Worm (Caenorhabditis elegans) whole organism, L4 larva: ENCODE measurements around the gene mrps-10.
A peak's percentile ranks its signal among the peaks of the same experiment; 100 is the strongest.

Experiments used
- F26F4.8 ChIP-seq: fragments of 200-800 bp; sonication (Bioruptor generic); conservative IDR thresholded peaks from 2 replicates; pipeline ENCODE4 v1.3.6; 2022; ENCODE audit warnings: missing genetic modification characterization, missing compliant biosample characterization
- F44E2.7 ChIP-seq: fragments of 200-800 bp; sonication (Bioruptor generic); IDR thresholded peaks from 2 replicates; pipeline ENCODE4 v2.1.2; 2022; ENCODE audit warnings: missing genetic modification characterization, missing compliant biosample characterization
- T26A8.4 ChIP-seq: fragments of 200-800 bp; sonication (Bioruptor generic); IDR thresholded peaks from 2 replicates; pipeline ENCODE4 v1.3.6; 2022; ENCODE audit warnings: missing genetic modification characterization, missing compliant biosample characterization
- ZK546.5 ChIP-seq, 2 experiments: sonication (generic microtip); optimal IDR thresholded peaks; 2 replicates each; lab custom pipeline; 2017; ENCODE audit warnings: missing biosample characterization in 2 of 2, missing genetic modification characterization in 2 of 2
- aha-1 ChIP-seq: fragments of 150-350 bp; peaks from one replicate; lab custom pipeline; 2014; ENCODE audit warnings: missing biosample characterization, missing genetic modification characterization
- aly-2 ChIP-seq: sonication (generic microtip); optimal IDR thresholded peaks from 2 replicates; lab custom pipeline; 2018; ENCODE audit warnings: missing biosample characterization, missing genetic modification characterization
- arid-1 ChIP-seq: fragments of 200-800 bp; sonication (Bioruptor generic); conservative IDR thresholded peaks from 2 replicates; pipeline ENCODE4 v1.3.6; 2022; ENCODE audit warnings: missing genetic modification reagents, missing genetic modification characterization, missing compliant biosample characterization
- attf-4 ChIP-seq: sonication (generic microtip); optimal IDR thresholded peaks from 3 replicates; lab custom pipeline; 2017; ENCODE audit warnings: missing biosample characterization, missing genetic modification characterization
- ceh-62 ChIP-seq: sonication (generic microtip); optimal IDR thresholded peaks from 2 replicates; lab custom pipeline; 2017; ENCODE audit warnings: missing biosample characterization, missing genetic modification characterization
- ceh-82 ChIP-seq: sonication (generic microtip); optimal IDR thresholded peaks from 2 replicates; lab custom pipeline; 2017; ENCODE audit warnings: missing biosample characterization, missing genetic modification characterization
- ces-1 ChIP-seq: fragments of 150-350 bp; sonication (generic microtip); optimal IDR thresholded peaks from 4 replicates; lab custom pipeline; 2014; ENCODE audit warnings: missing biosample characterization, missing genetic modification reagents, missing genetic modification characterization
- cey-2 ChIP-seq: sonication (generic microtip); optimal IDR thresholded peaks from 3 replicates; lab custom pipeline; 2017; ENCODE audit warnings: missing genetic modification characterization, mild to moderate bottlenecking, missing compliant biosample characterization, antibody characterized with exemption, borderline replicate concordance; ENCODE audit not compliant: insufficient read depth
- ctbp-1 ChIP-seq: fragments of 200-800 bp; sonication (Bioruptor generic); IDR thresholded peaks from 2 replicates; pipeline ENCODE4 v1.3.6; 2022; ENCODE audit warnings: missing genetic modification reagents, missing genetic modification characterization, missing compliant biosample characterization
- daf-12 ChIP-seq: fragments of 150-350 bp; optimal IDR thresholded peaks from 2 replicates; lab custom pipeline; 2014; ENCODE audit warnings: missing biosample characterization, missing genetic modification reagents, missing genetic modification characterization
- daf-16 ChIP-seq, 3 experiments: sonication (generic microtip); optimal IDR thresholded peaks; 2 replicates each; lab custom pipeline; 2016 to 2017; ENCODE audit warnings: missing genetic modification characterization in 3 of 3, missing genetic modification reagents in 3 of 3, mild to moderate bottlenecking in 2 of 3, missing compliant biosample characterization in 2 of 3, missing biosample characterization in 1 of 3, moderate library complexity in 1 of 3
- duxl-1 ChIP-seq: sonication (generic microtip); optimal IDR thresholded peaks from 2 replicates; lab custom pipeline; 2016; ENCODE audit warnings: mild to moderate bottlenecking, missing genetic modification characterization, moderate library complexity, missing compliant biosample characterization; ENCODE audit not compliant: poor library complexity
- dve-1 ChIP-seq: sonication (generic microtip); optimal IDR thresholded peaks from 2 replicates; lab custom pipeline; 2017; ENCODE audit warnings: antibody characterized with exemption, mild to moderate bottlenecking, missing genetic modification characterization, missing compliant biosample characterization; ENCODE audit not compliant: insufficient read depth
- egl-27 ChIP-seq: sonication (generic microtip); optimal IDR thresholded peaks from 3 replicates; lab custom pipeline; 2017; ENCODE audit warnings: missing biosample characterization, missing genetic modification reagents, missing genetic modification characterization
- egl-43 ChIP-seq: fragments of 200-800 bp; sonication (Bioruptor generic); IDR thresholded peaks from 2 replicates; pipeline ENCODE4 v1.3.6; 2022; ENCODE audit warnings: missing genetic modification reagents, missing genetic modification characterization, missing compliant biosample characterization
- hlh-30 ChIP-seq: sonication (generic microtip); optimal IDR thresholded peaks from 2 replicates; lab custom pipeline; 2017; ENCODE audit warnings: antibody characterized with exemption, mild to moderate bottlenecking, missing genetic modification characterization, missing compliant biosample characterization; ENCODE audit not compliant: insufficient read depth
- hmg-1.1 ChIP-seq: fragments of 200-800 bp; sonication (Bioruptor generic); IDR thresholded peaks from 2 replicates; pipeline ENCODE4 v1.3.6; 2022; ENCODE audit warnings: missing genetic modification reagents, missing genetic modification characterization, missing compliant biosample characterization
- lin-15B ChIP-seq: fragments of 150-350 bp; sonication (generic microtip); optimal IDR thresholded peaks from 3 replicates; lab custom pipeline; 2014; ENCODE audit warnings: missing biosample characterization, missing genetic modification characterization
- lin-29 ChIP-seq: fragments of 200-800 bp; sonication (Bioruptor generic); IDR thresholded peaks from 2 replicates; pipeline ENCODE4 v1.3.6; 2022; ENCODE audit warnings: missing genetic modification reagents, missing genetic modification characterization, missing compliant biosample characterization
- lsy-2 ChIP-seq, 2 experiments: fragments of 150-350 bp in 1 of 2; sonication (generic microtip) in 1 of 2; optimal IDR thresholded peaks; 2 replicates each; lab custom pipeline; 2014 to 2017; ENCODE audit warnings: missing biosample characterization in 2 of 2, missing genetic modification characterization in 2 of 2
- mdt-29 ChIP-seq: fragments of 200-800 bp; sonication (Bioruptor generic); IDR thresholded peaks from 2 replicates; pipeline ENCODE4 v1.3.6; 2022; ENCODE audit warnings: missing genetic modification reagents, missing genetic modification characterization, missing compliant biosample characterization
- mes-2 ChIP-seq: sonication (generic microtip); optimal IDR thresholded peaks from 2 replicates; lab custom pipeline; 2016; ENCODE audit warnings: missing genotype, mild to moderate bottlenecking, missing genetic modification characterization, missing compliant biosample characterization; ENCODE audit not compliant: poor library complexity, severe bottlenecking
- nhr-28 ChIP-seq: fragments of 150-350 bp; optimal IDR thresholded peaks from 2 replicates; lab custom pipeline; 2014; ENCODE audit warnings: missing biosample characterization, missing genetic modification characterization
- nhr-48 ChIP-seq: sonication (generic microtip); optimal IDR thresholded peaks from 2 replicates; lab custom pipeline; 2016; ENCODE audit warnings: mild to moderate bottlenecking, missing genetic modification characterization, missing compliant biosample characterization
- nhr-6 ChIP-seq: fragments of 150-350 bp; optimal IDR thresholded peaks from 2 replicates; lab custom pipeline; 2014; ENCODE audit warnings: missing biosample characterization, missing genetic modification characterization
- php-3 ChIP-seq: fragments of 200-800 bp; sonication (Bioruptor generic); IDR thresholded peaks from 2 replicates; pipeline ENCODE4 v1.3.6; 2022; ENCODE audit warnings: missing genetic modification reagents, missing genetic modification characterization, missing compliant biosample characterization
- rbr-2 ChIP-seq: sonication (generic microtip); optimal IDR thresholded peaks from 2 replicates; lab custom pipeline; 2016; ENCODE audit warnings: missing genotype, missing genetic modification characterization, missing compliant biosample characterization
- saeg-2 ChIP-seq: fragments of 200-800 bp; sonication (Bioruptor generic); IDR thresholded peaks from 2 replicates; pipeline ENCODE4 v1.3.6; 2022; ENCODE audit warnings: missing genetic modification reagents, missing genetic modification characterization, missing compliant biosample characterization
- sdz-12 ChIP-seq: fragments of 200-800 bp; sonication (Bioruptor generic); optimal IDR thresholded peaks from 2 replicates; lab custom pipeline; 2018; ENCODE audit warnings: mild to moderate bottlenecking, missing genetic modification characterization, missing compliant biosample characterization
- set-16 ChIP-seq: fragments of 200-800 bp; sonication (Bioruptor generic); IDR thresholded peaks from 2 replicates; pipeline ENCODE4 v1.3.6; 2022; ENCODE audit warnings: missing genetic modification reagents, missing genetic modification characterization, missing compliant biosample characterization
- snpc-1.2 ChIP-seq: fragments of 200-800 bp; sonication (Bioruptor generic); IDR thresholded peaks from 2 replicates; pipeline ENCODE4 v1.3.6; 2022; ENCODE audit warnings: missing genetic modification reagents, missing genetic modification characterization, missing compliant biosample characterization
- snpc-4 ChIP-seq: fragments of 150-350 bp; optimal IDR thresholded peaks from 2 replicates; lab custom pipeline; 2014; ENCODE audit warnings: missing biosample characterization, missing genetic modification characterization
- spr-1 ChIP-seq: sonication (generic microtip); optimal IDR thresholded peaks from 2 replicates; lab custom pipeline; 2016; ENCODE audit warnings: mild to moderate bottlenecking, missing genetic modification characterization, missing compliant biosample characterization
- spr-3 ChIP-seq: fragments of 200-800 bp; sonication (Bioruptor generic); optimal IDR thresholded peaks from 2 replicates; lab custom pipeline; 2018; ENCODE audit warnings: mild to moderate bottlenecking, missing genetic modification characterization, missing compliant biosample characterization
- tra-1 ChIP-seq: fragments of 200-800 bp; sonication (Bioruptor generic); IDR thresholded peaks from 2 replicates; pipeline ENCODE4 v1.3.6; 2022; ENCODE audit warnings: missing genetic modification reagents, missing genetic modification characterization, missing compliant biosample characterization
- unc-130 ChIP-seq: sonication (generic microtip); optimal IDR thresholded peaks from 2 replicates; lab custom pipeline; 2016; ENCODE audit warnings: missing genetic modification reagents, missing genetic modification characterization, missing compliant biosample characterization
- unc-62 ChIP-seq, 3 experiments: fragments of 150-350 bp in 1 of 3; sonication (generic microtip); optimal IDR thresholded peaks in 2 of 3; peaks in 1 of 3; 1 replicate in 1 of 3; 2 replicates in 2 of 3; lab custom pipeline; 2014 to 2017; ENCODE audit warnings: missing biosample characterization in 3 of 3, missing genetic modification characterization in 3 of 3, missing genetic modification reagents in 3 of 3, missing genotype in 1 of 3
- zag-1 ChIP-seq: fragments of 150-350 bp; optimal IDR thresholded peaks from 2 replicates; lab custom pipeline; 2014; ENCODE audit warnings: missing biosample characterization, missing genetic modification characterization
- zfp-3 ChIP-seq: fragments of 200-800 bp; sonication (Bioruptor generic); conservative IDR thresholded peaks from 2 replicates; pipeline ENCODE4 v1.3.6; 2022; ENCODE audit warnings: missing genetic modification reagents, missing genetic modification characterization, missing compliant biosample characterization
- zip-2 ChIP-seq: fragments of 150-350 bp; optimal IDR thresholded peaks from 2 replicates; lab custom pipeline; 2014; ENCODE audit warnings: missing biosample characterization, missing genetic modification characterization
- ztf-11 ChIP-seq: fragments of 150-350 bp; optimal IDR thresholded peaks from 2 replicates; lab custom pipeline; 2014; ENCODE audit warnings: missing biosample characterization, missing genetic modification characterization

The mrps-10 gene

DNA sequence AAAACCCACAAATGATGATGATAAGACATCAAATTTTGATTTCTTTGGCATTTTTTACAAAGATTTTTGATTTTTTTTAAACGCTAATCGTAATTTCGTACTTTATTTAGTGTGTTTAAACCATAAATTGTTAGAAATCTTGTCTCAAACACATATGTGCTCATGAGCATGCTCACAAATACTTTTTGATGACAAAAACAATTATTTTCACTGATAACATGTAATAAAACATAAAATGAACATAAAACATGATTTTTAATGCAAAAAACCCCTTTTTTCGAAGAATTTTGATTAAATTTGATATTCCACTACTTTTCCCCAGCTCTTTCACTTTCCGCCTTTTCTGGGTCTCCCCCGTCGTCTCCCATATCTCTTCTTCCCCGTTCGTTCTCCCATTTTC lies 6.4 kb downstream of the mrps-10 start:
- no peak for TF ChIP-seq aha-1 (tag; lab: Kevin White, UChicago)
- TF ChIP-seq ZK546.5 (tag; optimal IDR thresholded peaks at IDR 0.05; lab: Kevin White, UChicago), result no peak
- TF ChIP-seq daf-16 (GFP tag; optimal IDR thresholded peaks at IDR 0.05; lab: Kevin White, UChicago), result no peak
- peak; percentile 23 for TF ChIP-seq daf-16 (tag; optimal IDR thresholded peaks at IDR 0.05; lab: Kevin White, UChicago)
- no peak for TF ChIP-seq spr-1 (tag; lab: Kevin White, UChicago)
- peak; percentile 66; the same call in 1 of the 2 replicates for TF ChIP-seq php-3 (GFP tag; lab: Robert Waterston, UW)
- no peak for TF ChIP-seq saeg-2 (GFP tag; lab: Robert Waterston, UW)

DNA sequence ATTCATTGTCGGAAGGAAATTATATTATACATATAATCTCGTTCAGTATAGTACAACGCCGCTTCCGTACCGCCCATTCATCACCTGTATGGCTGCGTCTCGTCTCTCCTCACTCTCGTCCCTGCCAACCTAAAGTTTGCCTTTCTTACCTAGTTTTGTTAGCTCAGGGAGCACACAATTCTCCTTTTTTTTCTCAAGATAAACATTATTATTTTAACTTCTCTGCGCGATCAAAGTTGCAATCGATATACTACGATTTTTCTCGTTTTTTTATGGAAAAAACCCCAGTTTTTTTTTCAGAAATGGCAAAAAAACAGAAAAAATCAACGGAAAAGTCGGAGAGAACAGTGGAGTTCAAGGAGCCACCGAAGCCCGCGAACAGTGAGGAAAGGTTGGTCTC lies 8.1 kb downstream of the mrps-10 start, which contains the start of gene epg-3:
Gene epg-3, plus strand, starts transcription at position 301 of the 400 bp plus-strand sequence.
- no peak for TF ChIP-seq ces-1 (GFP tag; lab: Kevin White, UChicago)
- TF ChIP-seq lsy-2 (tag; optimal IDR thresholded peaks at IDR 0.05; lab: Kevin White, UChicago), result no peak
- TF ChIP-seq zfp-3 (GFP tag; lab: Robert Waterston, UW), result no peak
- peak; percentile 72 for TF ChIP-seq aha-1 (tag; lab: Kevin White, UChicago)
- TF ChIP-seq unc-62 (GFP tag; optimal IDR thresholded peaks at IDR 0.05 in 1 of 2; lab: Kevin White, UChicago), result peak in 1 of 2 experiments; percentile 44
- no peak for TF ChIP-seq unc-62 (tag; optimal IDR thresholded peaks at IDR 0.05; lab: Kevin White, UChicago)
- TF ChIP-seq hlh-30, result no peak
- TF ChIP-seq, all 104 proteins: peak for 2

DNA sequence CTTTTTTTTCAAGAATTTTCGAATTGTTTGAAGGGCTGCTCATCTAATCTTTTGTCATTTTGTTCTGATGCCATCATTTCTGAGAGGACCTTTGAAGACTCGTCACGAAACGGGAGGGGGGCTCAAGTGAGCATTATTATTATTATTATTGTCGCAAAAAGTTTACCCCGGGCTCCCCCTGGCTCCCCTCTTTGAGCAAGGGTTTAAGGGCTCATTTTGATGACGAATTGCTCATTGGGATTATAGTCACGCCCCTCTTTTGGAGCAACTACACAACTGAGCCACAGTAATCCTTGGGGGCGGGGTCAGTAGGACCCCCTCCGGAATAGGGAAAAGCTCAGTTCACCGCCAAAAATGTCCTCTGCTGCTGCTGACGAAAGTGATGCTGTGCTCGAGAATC lies 15.9 kb downstream of the mrps-10 start, which contains the start of gene unc-25:
Gene unc-25, plus strand, starts transcription at position 345 of the 400 bp plus-strand sequence.
- TF ChIP-seq tra-1 (GFP tag; lab: Robert Waterston, UW), result no peak
- no peak for TF ChIP-seq aly-2 (tag; lab: Kevin White, UChicago)
- TF ChIP-seq duxl-1 (tag; lab: Kevin White, UChicago), result no peak
- no peak for TF ChIP-seq zip-2
- peak; percentile 79 for TF ChIP-seq aha-1 (tag; lab: Kevin White, UChicago)
- TF ChIP-seq rbr-2 (tag; lab: Kevin White, UChicago), result peak; percentile 32
- no peak for TF ChIP-seq php-3 (GFP tag; lab: Robert Waterston, UW)
- TF ChIP-seq cey-2 (tag; lab: Kevin White, UChicago), result no peak
- no peak for TF ChIP-seq zag-1 (tag; lab: Kevin White, UChicago)
- no peak for TF ChIP-seq egl-27
- no peak for TF ChIP-seq F44E2.7 (GFP tag; lab: Robert Waterston, UW)
- no peak for TF ChIP-seq F26F4.8
- TF ChIP-seq T26A8.4, result no peak
- TF ChIP-seq set-16 (GFP tag; lab: Robert Waterston, UW), result peak; percentile 39; the same call in 1 of the 2 replicates
- TF ChIP-seq nhr-6 (tag; lab: Kevin White, UChicago), result no peak
- TF ChIP-seq unc-130 (GFP tag; lab: Kevin White, UChicago), result no peak
- no peak for TF ChIP-seq arid-1 (GFP tag; lab: Robert Waterston, UW)
- no peak for TF ChIP-seq sdz-12 (GFP tag; lab: Kevin White, UChicago)
- TF ChIP-seq lsy-2 (tag; optimal IDR thresholded peaks at IDR 0.05; lab: Kevin White, UChicago), result peak in 1 of 2 experiments; percentile 14
- no peak for TF ChIP-seq attf-4 (tag; lab: Kevin White, UChicago)
- TF ChIP-seq egl-43 (GFP tag; lab: Robert Waterston, UW), result 0 out of 2 replicates have a peak, but pooled peaks have one; percentile 9
- TF ChIP-seq mdt-29 (GFP tag; lab: Robert Waterston, UW), result 0 out of 2 replicates have a peak, but pooled peaks have one; percentile 23
- TF ChIP-seq spr-3 (GFP tag; lab: Kevin White, UChicago), result no peak
- TF ChIP-seq hlh-30, result no peak
- TF ChIP-seq saeg-2 (GFP tag; lab: Robert Waterston, UW), result no peak
- no peak for TF ChIP-seq daf-12 (tag; lab: Kevin White, UChicago)
- no peak for TF ChIP-seq ctbp-1 (GFP tag; lab: Robert Waterston, UW)
- TF ChIP-seq ceh-82, result no peak
- TF ChIP-seq dve-1 (tag; lab: Kevin White, UChicago), result peak; percentile 7
- no peak for TF ChIP-seq ces-1 (GFP tag; lab: Kevin White, UChicago)
- no peak for TF ChIP-seq snpc-4
- TF ChIP-seq ZK546.5 (tag; optimal IDR thresholded peaks at IDR 0.05; lab: Kevin White, UChicago), result no peak
- no peak for TF ChIP-seq mes-2 (tag; lab: Kevin White, UChicago)
- TF ChIP-seq nhr-48, result no peak
- TF ChIP-seq ceh-62 (tag; lab: Kevin White, UChicago), result no peak
- no peak for TF ChIP-seq ztf-11 (tag; lab: Kevin White, UChicago)
- TF ChIP-seq hmg-1.1 (GFP tag; lab: Robert Waterston, UW), result no peak
- TF ChIP-seq snpc-1.2 (GFP tag; lab: Robert Waterston, UW), result no peak
- no peak for TF ChIP-seq lin-15B (tag; lab: Kevin White, UChicago)
- no peak for TF ChIP-seq lin-29 (GFP tag; lab: Robert Waterston, UW)
- no peak for TF ChIP-seq nhr-28 (tag; lab: Kevin White, UChicago)
